Worm (Caenorhabditis elegans) whole organism, mixed stage, embryonic: ENCODE measurements around the gene cut-2.

Source experiments
- M03D4.4 ChIP-seq: sonication (generic microtip); optimal IDR thresholded peaks from 2 replicates; lab custom pipeline; 2017; ENCODE audit warnings: mild to moderate bottlenecking, missing genetic modification characterization, missing compliant biosample characterization
- blmp-1 ChIP-seq: fragments of 150-350 bp; optimal IDR thresholded peaks from 2 replicates; lab custom pipeline; 2014; ENCODE audit warnings: missing biosample characterization, missing genetic modification characterization
- ces-1 ChIP-seq: fragments of 150-350 bp; optimal IDR thresholded peaks from 2 replicates; lab custom pipeline; 2014; ENCODE audit warnings: missing biosample characterization, missing genetic modification reagents, missing genetic modification characterization
- drap-1 ChIP-seq: fragments of 200-800 bp; sonication (Bioruptor generic); optimal IDR thresholded peaks from 3 replicates; lab custom pipeline; 2018; ENCODE audit warnings: mild to moderate bottlenecking, missing genetic modification characterization, missing compliant biosample characterization
- elt-3 ChIP-seq: fragments of 150-350 bp; optimal IDR thresholded peaks from 2 replicates; lab custom pipeline; 2014; ENCODE audit warnings: missing biosample characterization, missing genetic modification characterization
- mls-2 ChIP-seq: sonication (generic microtip); optimal IDR thresholded peaks from 2 replicates; lab custom pipeline; 2016; ENCODE audit warnings: mild to moderate bottlenecking, missing genetic modification characterization, moderate library complexity, missing compliant biosample characterization
- nhr-28 ChIP-seq: fragments of 150-350 bp; optimal IDR thresholded peaks from 2 replicates; lab custom pipeline; 2014; ENCODE audit warnings: missing biosample characterization, missing genetic modification characterization
- nhr-76 ChIP-seq: sonication (generic microtip); optimal IDR thresholded peaks from 2 replicates; lab custom pipeline; 2017; ENCODE audit warnings: missing biosample characterization, missing genetic modification characterization
- pha-4 ChIP-seq: fragments of 150-350 bp; optimal IDR thresholded peaks from 2 replicates; lab custom pipeline; 2018; ENCODE audit warnings: missing biosample characterization, missing genetic modification reagents, missing genetic modification characterization
- snpc-4 ChIP-seq: fragments of 150-350 bp; optimal IDR thresholded peaks from 2 replicates; lab custom pipeline; 2014; ENCODE audit warnings: missing biosample characterization, missing genetic modification characterization
- unc-39 ChIP-seq: fragments of 150-350 bp; optimal IDR thresholded peaks from 2 replicates; lab custom pipeline; 2014; ENCODE audit warnings: missing biosample characterization, missing genetic modification characterization
- ztf-11 ChIP-seq: fragments of 150-350 bp; optimal IDR thresholded peaks from 2 replicates; lab custom pipeline; 2014; ENCODE audit warnings: missing biosample characterization, missing genetic modification characterization

DNA sequence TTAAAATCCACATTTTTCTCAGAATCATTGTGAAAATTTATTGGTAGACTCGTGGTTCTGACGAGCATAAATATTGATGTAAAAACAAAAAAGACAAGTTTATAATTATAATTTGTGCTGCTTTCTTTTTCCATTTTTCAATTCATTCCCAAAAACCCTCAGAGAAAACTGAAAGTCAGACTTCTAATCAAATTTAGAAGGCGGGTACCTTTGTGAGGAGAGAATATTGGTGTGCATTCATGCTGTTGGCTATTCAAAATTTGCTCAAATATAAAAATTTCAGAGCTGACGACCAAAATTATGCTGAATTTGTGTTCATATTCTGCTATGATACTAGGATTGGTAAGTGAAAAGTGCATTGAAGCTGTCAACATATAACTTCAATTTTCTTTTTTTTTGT, 47.7 kb upstream of the cut-2 start, which contains the start of gene srx-125:
- TF ChIP-seq nhr-76 (no peak), drap-1 (GFP tag; lab: Kevin White, UChicago) (no peak), ces-1 (GFP tag; lab: Kevin White, UChicago) (no peak), blmp-1 (tag; lab: Kevin White, UChicago) (no peak), M03D4.4 (tag; lab: Kevin White, UChicago) (no peak), elt-3 (tag; lab: Kevin White, UChicago) (no peak), snpc-4 (tag; lab: Kevin White, UChicago) (no peak), pha-4 (tag; lab: Kevin White, UChicago) (no peak), unc-39 (tag; lab: Kevin White, UChicago) (no peak), ztf-11 (tag; lab: Kevin White, UChicago) (no peak), mls-2 (tag; lab: Kevin White, UChicago) (no peak), nhr-28 (tag; lab: Kevin White, UChicago) (no peak)
